Worm (Caenorhabditis elegans) whole organism, late embryonic: ENCODE measurements around the gene K08E4.2.

ENCODE experiments used
- ama-1 ChIP-seq: fragments of 150-350 bp; optimal IDR thresholded peaks from 2 replicates; lab custom pipeline; 2014
- dmd-4 ChIP-seq: sonication (generic microtip); optimal IDR thresholded peaks from 2 replicates; lab custom pipeline; 2016; ENCODE audit warnings: borderline replicate concordance, missing genetic modification characterization, missing compliant biosample characterization
- dve-1 ChIP-seq: sonication (generic microtip); optimal IDR thresholded peaks from 2 replicates; lab custom pipeline; 2017; ENCODE audit warnings: antibody characterized with exemption, mild to moderate bottlenecking, missing genetic modification characterization, missing compliant biosample characterization
- madf-2 ChIP-seq: sonication (generic microtip); optimal IDR thresholded peaks from 2 replicates; lab custom pipeline; 2017; ENCODE audit warnings: missing genetic modification characterization, missing compliant biosample characterization
- nhr-11 ChIP-seq: fragments of 150-350 bp; optimal IDR thresholded peaks from 2 replicates; lab custom pipeline; 2014; ENCODE audit warnings: missing biosample characterization, missing genetic modification characterization
- odd-2 ChIP-seq: sonication (generic microtip); optimal IDR thresholded peaks from 2 replicates; lab custom pipeline; 2017; ENCODE audit warnings: antibody characterized with exemption, mild to moderate bottlenecking, missing genetic modification characterization, missing compliant biosample characterization
- unc-86 ChIP-seq: sonication (generic microtip); optimal IDR thresholded peaks from 2 replicates; lab custom pipeline; 2016; ENCODE audit warnings: missing genetic modification characterization, missing compliant biosample characterization

DNA sequence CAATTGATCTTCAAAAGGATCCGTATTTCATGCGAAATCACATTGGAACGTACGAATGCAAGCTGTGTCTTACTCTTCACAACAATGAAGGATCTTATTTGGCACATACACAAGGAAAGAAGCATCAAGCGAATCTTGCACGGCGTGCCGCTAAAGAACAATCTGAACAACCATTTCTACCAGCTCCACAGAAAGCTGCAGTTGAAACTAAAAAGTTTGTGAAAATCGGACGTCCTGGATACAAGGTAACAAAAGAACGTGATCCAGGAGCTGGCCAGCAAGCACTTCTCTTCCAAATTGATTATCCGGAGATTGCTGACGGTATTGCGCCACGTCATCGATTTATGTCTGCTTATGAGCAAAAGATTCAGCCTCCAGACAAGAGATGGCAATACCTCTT, 28.1 kb upstream of the K08E4.2 start:
- TF ChIP-seq unc-86 (tag; lab: Kevin White, UChicago) (no peak), madf-2 (tag; lab: Kevin White, UChicago) (no peak), nhr-11 (no peak), dve-1 (tag; lab: Kevin White, UChicago) (no peak), odd-2 (tag; lab: Kevin White, UChicago) (no peak), dmd-4 (no peak), ama-1 (lab: Kevin White, UChicago) (no peak)
